Worm (Caenorhabditis elegans) whole organism, young adult: Measurements from ENCODE around the gene ZC262.4.
A peak's percentile ranks its signal among the peaks of the same experiment; 100 is the strongest.

Experiments used
- B0035.1 ChIP-seq: sonication (generic microtip); optimal IDR thresholded peaks from 2 replicates; lab custom pipeline; 2016; ENCODE audit warnings: missing genetic modification characterization, mild to moderate bottlenecking, missing compliant biosample characterization, missing genotype, missing genetic modification reagents
- B0336.3 ChIP-seq: fragments of 200-800 bp; sonication (Bioruptor generic); IDR thresholded peaks from 2 replicates; pipeline ENCODE4 v1.3.6; 2022; ENCODE audit warnings: missing genetic modification characterization, missing compliant biosample characterization
- C17E4.6 ChIP-seq: fragments of 200-800 bp; sonication (Bioruptor generic); IDR thresholded peaks from 2 replicates; pipeline ENCODE4 v1.3.6; 2022; ENCODE audit warnings: missing genetic modification reagents, missing genetic modification characterization, missing compliant biosample characterization
- F23B12.7 ChIP-seq: sonication (generic microtip); optimal IDR thresholded peaks from 2 replicates; lab custom pipeline; 2017; ENCODE audit warnings: missing genetic modification characterization, mild to moderate bottlenecking, missing compliant biosample characterization, antibody characterized with exemption, moderate library complexity; ENCODE audit not compliant: insufficient read depth
- F33H1.4 ChIP-seq: fragments of 200-800 bp; sonication (Bioruptor generic); IDR thresholded peaks from 2 replicates; pipeline ENCODE4 v1.3.6; 2022; ENCODE audit warnings: missing genetic modification reagents, missing genetic modification characterization, missing compliant biosample characterization
- F39B2.1 ChIP-seq: fragments of 200-800 bp; sonication (Bioruptor generic); IDR thresholded peaks from 2 replicates; pipeline ENCODE4 v1.3.6; 2022; ENCODE audit warnings: missing genetic modification reagents, missing genetic modification characterization, missing compliant biosample characterization
- F49E8.2 ChIP-seq: sonication (generic microtip); optimal IDR thresholded peaks from 3 replicates; lab custom pipeline; 2017; ENCODE audit warnings: missing genetic modification characterization, mild to moderate bottlenecking, missing compliant biosample characterization, antibody characterized with exemption, moderate library complexity; ENCODE audit not compliant: insufficient read depth
- F52B5.7 ChIP-seq: sonication (generic microtip); optimal IDR thresholded peaks from 2 replicates; lab custom pipeline; 2016; ENCODE audit warnings: mild to moderate bottlenecking, missing genetic modification characterization, missing compliant biosample characterization
- T07F8.4 ChIP-seq: sonication (generic microtip); optimal IDR thresholded peaks from 2 replicates; lab custom pipeline; 2016; ENCODE audit warnings: mild to moderate bottlenecking, missing genetic modification characterization, moderate library complexity, missing compliant biosample characterization
- Y56A3A.18 ChIP-seq: fragments of 200-800 bp; sonication (Bioruptor generic); IDR thresholded peaks from 2 replicates; pipeline ENCODE4 v1.3.6; 2022; ENCODE audit warnings: missing genetic modification reagents, missing genetic modification characterization, missing compliant biosample characterization
- Y95B8A.8 ChIP-seq: fragments of 200-800 bp; sonication (Bioruptor generic); IDR thresholded peaks from 2 replicates; pipeline ENCODE4 v1.3.6; 2022; ENCODE audit warnings: missing genetic modification reagents, missing genetic modification characterization, missing compliant biosample characterization
- ZK185.1 ChIP-seq: sonication (generic microtip); optimal IDR thresholded peaks from 2 replicates; lab custom pipeline; 2016; ENCODE audit warnings: mild to moderate bottlenecking, missing genetic modification characterization, missing compliant biosample characterization; ENCODE audit not compliant: poor library complexity, severe bottlenecking
- akir-1 ChIP-seq: fragments of 200-800 bp; sonication (Bioruptor generic); optimal IDR thresholded peaks from 2 replicates; lab custom pipeline; 2018; ENCODE audit warnings: mild to moderate bottlenecking, missing genetic modification characterization, moderate library complexity, missing compliant biosample characterization
- aptf-2 ChIP-seq: fragments of 200-800 bp; sonication (Bioruptor generic); conservative IDR thresholded peaks from 2 replicates; pipeline ENCODE4 v1.3.6; 2022; ENCODE audit warnings: missing genetic modification reagents, missing genetic modification characterization, missing compliant biosample characterization
- attf-3 ChIP-seq: fragments of 200-800 bp; sonication (Bioruptor generic); conservative IDR thresholded peaks from 2 replicates; pipeline ENCODE4 v1.3.6; 2022; ENCODE audit warnings: missing genetic modification reagents, missing genetic modification characterization, missing compliant biosample characterization
- attf-5 ChIP-seq: fragments of 200-800 bp; sonication (Bioruptor generic); optimal IDR thresholded peaks from 2 replicates; lab custom pipeline; 2018; ENCODE audit warnings: mild to moderate bottlenecking, missing genetic modification characterization, missing compliant biosample characterization
- attf-6 ChIP-seq: fragments of 200-800 bp; sonication (Bioruptor generic); IDR thresholded peaks from 2 replicates; pipeline ENCODE4 v1.3.6; 2022; ENCODE audit warnings: missing genetic modification reagents, missing genetic modification characterization, missing compliant biosample characterization
- cebp-2 ChIP-seq: fragments of 200-800 bp; sonication (Bioruptor generic); IDR thresholded peaks from 2 replicates; pipeline ENCODE4 v1.3.6; 2022; ENCODE audit warnings: missing genetic modification characterization, missing compliant biosample characterization
- ceh-100 ChIP-seq: fragments of 200-800 bp; sonication (Bioruptor generic); IDR thresholded peaks from 2 replicates; pipeline ENCODE4 v1.3.6; 2022; ENCODE audit warnings: missing genetic modification reagents, missing genetic modification characterization, missing compliant biosample characterization
- ceh-79 ChIP-seq: sonication (generic microtip); optimal IDR thresholded peaks from 2 replicates; lab custom pipeline; 2017; ENCODE audit warnings: mild to moderate bottlenecking, missing genetic modification characterization, missing compliant biosample characterization
- dox-1 ChIP-seq: fragments of 200-800 bp; sonication (Bioruptor generic); IDR thresholded peaks from 2 replicates; pipeline ENCODE4 v1.3.6; 2022; ENCODE audit warnings: missing genetic modification reagents, missing genetic modification characterization, missing compliant biosample characterization
- egl-18 ChIP-seq: fragments of 200-800 bp; sonication (Bioruptor generic); IDR thresholded peaks from 2 replicates; pipeline ENCODE4 v1.3.6; 2022; ENCODE audit warnings: missing genetic modification reagents, missing genetic modification characterization, missing compliant biosample characterization
- ets-4 ChIP-seq: fragments of 200-800 bp; sonication (Bioruptor generic); optimal IDR thresholded peaks from 2 replicates; lab custom pipeline; 2018; ENCODE audit warnings: mild to moderate bottlenecking, missing genetic modification characterization, missing compliant biosample characterization
- fkh-3 ChIP-seq: sonication (generic microtip); optimal IDR thresholded peaks from 2 replicates; lab custom pipeline; 2016; ENCODE audit warnings: mild to moderate bottlenecking, missing genetic modification characterization, missing compliant biosample characterization
- hlh-26 ChIP-seq: fragments of 200-800 bp; sonication (Bioruptor generic); conservative IDR thresholded peaks from 2 replicates; pipeline ENCODE4 v1.3.6; 2022; ENCODE audit warnings: missing genetic modification reagents, missing genetic modification characterization, missing compliant biosample characterization
- hmg-20 ChIP-seq: fragments of 200-800 bp; sonication (Bioruptor generic); IDR thresholded peaks from 2 replicates; pipeline ENCODE4 v1.3.6; 2022; ENCODE audit warnings: missing genetic modification reagents, missing genetic modification characterization, missing compliant biosample characterization
- hsf-1 ChIP-seq: fragments of 200-800 bp; sonication (Bioruptor generic); IDR thresholded peaks from 2 replicates; pipeline ENCODE4 v1.3.6; 2022; ENCODE audit warnings: missing genetic modification reagents, missing genetic modification characterization, missing compliant biosample characterization
- let-607 ChIP-seq, 2 experiments: fragments of 200-800 bp in 1 of 2; sonication (Bioruptor generic) in 1 of 2; sonication (generic microtip) in 1 of 2; optimal IDR thresholded peaks; 2 replicates each; lab custom pipeline; 2016 to 2018; ENCODE audit warnings: mild to moderate bottlenecking in 2 of 2, missing compliant biosample characterization in 2 of 2, missing genetic modification characterization in 2 of 2, moderate library complexity in 2 of 2, missing genotype in 1 of 2
- lir-1 ChIP-seq: fragments of 200-800 bp; sonication (Bioruptor generic); conservative IDR thresholded peaks from 2 replicates; pipeline ENCODE4 v1.3.6; 2022; ENCODE audit warnings: missing genetic modification reagents, missing genetic modification characterization, missing compliant biosample characterization
- lsy-27 ChIP-seq: sonication (generic microtip); optimal IDR thresholded peaks from 2 replicates; lab custom pipeline; 2017; ENCODE audit warnings: missing genetic modification characterization, mild to moderate bottlenecking, missing compliant biosample characterization, antibody characterized with exemption, missing genotype, borderline replicate concordance; ENCODE audit not compliant: insufficient read depth
- madf-6 ChIP-seq: fragments of 200-800 bp; sonication (Bioruptor generic); IDR thresholded peaks from 2 replicates; pipeline ENCODE4 v1.3.6; 2022; ENCODE audit warnings: missing genetic modification reagents, missing genetic modification characterization, missing compliant biosample characterization
- mcd-1 ChIP-seq: fragments of 200-800 bp; sonication (Bioruptor generic); IDR thresholded peaks from 2 replicates; pipeline ENCODE4 v1.3.6; 2022; ENCODE audit warnings: missing genetic modification reagents, missing genetic modification characterization, missing compliant biosample characterization
- mel-28 ChIP-seq: sonication (generic microtip); optimal IDR thresholded peaks from 2 replicates; lab custom pipeline; 2016; ENCODE audit warnings: borderline replicate concordance, mild to moderate bottlenecking, missing genetic modification characterization, missing compliant biosample characterization
- nfya-2 ChIP-seq: fragments of 200-800 bp; sonication (Bioruptor generic); IDR thresholded peaks from 2 replicates; pipeline ENCODE4 v1.3.6; 2022; ENCODE audit warnings: missing genetic modification reagents, missing genetic modification characterization, missing compliant biosample characterization
- nfyb-1 ChIP-seq: fragments of 200-800 bp; sonication (Bioruptor generic); IDR thresholded peaks from 2 replicates; pipeline ENCODE4 v1.3.6; 2022; ENCODE audit warnings: missing genetic modification reagents, missing genetic modification characterization, missing compliant biosample characterization
- nhr-120 ChIP-seq: fragments of 200-800 bp; sonication (Bioruptor generic); IDR thresholded peaks from 2 replicates; pipeline ENCODE4 v1.3.6; 2022; ENCODE audit warnings: missing genetic modification characterization, missing compliant biosample characterization
- nhr-90 ChIP-seq: sonication (generic microtip); optimal IDR thresholded peaks from 2 replicates; lab custom pipeline; 2016; ENCODE audit warnings: missing genotype, mild to moderate bottlenecking, missing genetic modification characterization, missing compliant biosample characterization
- rcor-1 ChIP-seq: fragments of 200-800 bp; sonication (Bioruptor generic); IDR thresholded peaks from 2 replicates; pipeline ENCODE4 v1.3.6; 2022; ENCODE audit warnings: missing genetic modification reagents, missing genetic modification characterization, missing compliant biosample characterization
- repo-1 ChIP-seq: sonication (generic microtip); optimal IDR thresholded peaks from 2 replicates; lab custom pipeline; 2017; ENCODE audit warnings: mild to moderate bottlenecking, missing genetic modification characterization, missing compliant biosample characterization
- snpc-1.1 ChIP-seq: sonication (generic microtip); optimal IDR thresholded peaks from 2 replicates; lab custom pipeline; 2017; ENCODE audit warnings: missing genetic modification characterization, mild to moderate bottlenecking, missing compliant biosample characterization, antibody characterized with exemption, moderate library complexity, missing genotype, missing genetic modification reagents; ENCODE audit not compliant: insufficient read depth
- snpc-1.3 ChIP-seq: sonication (generic microtip); optimal IDR thresholded peaks from 2 replicates; lab custom pipeline; 2017; ENCODE audit warnings: missing genetic modification characterization, mild to moderate bottlenecking, missing compliant biosample characterization, antibody characterized with exemption, moderate library complexity, missing genotype, missing genetic modification reagents; ENCODE audit not compliant: insufficient read depth
- somi-1 ChIP-seq: fragments of 200-800 bp; sonication (Bioruptor generic); optimal IDR thresholded peaks from 2 replicates; lab custom pipeline; 2018; ENCODE audit warnings: mild to moderate bottlenecking, missing genetic modification characterization, missing compliant biosample characterization
- sptf-2 ChIP-seq: fragments of 200-800 bp; sonication (Bioruptor generic); optimal IDR thresholded peaks from 2 replicates; lab custom pipeline; 2018; ENCODE audit warnings: mild to moderate bottlenecking, missing genetic modification characterization, missing compliant biosample characterization
- tbx-9 ChIP-seq: sonication (generic microtip); optimal IDR thresholded peaks from 2 replicates; lab custom pipeline; 2016; ENCODE audit warnings: borderline replicate concordance, missing genetic modification characterization, inconsistent platforms, missing compliant biosample characterization
- tlf-1 ChIP-seq: fragments of 200-800 bp; sonication (Bioruptor generic); optimal IDR thresholded peaks from 2 replicates; lab custom pipeline; 2018; ENCODE audit warnings: mild to moderate bottlenecking, missing genetic modification characterization, missing compliant biosample characterization
- unc-130 ChIP-seq: sonication (generic microtip); optimal IDR thresholded peaks from 2 replicates; lab custom pipeline; 2016; ENCODE audit warnings: missing genetic modification reagents, missing genetic modification characterization, missing compliant biosample characterization
- xnd-1 ChIP-seq: sonication (generic microtip); optimal IDR thresholded peaks from 2 replicates; lab custom pipeline; 2016; ENCODE audit warnings: missing genotype, missing genetic modification reagents, missing genetic modification characterization, missing compliant biosample characterization

Gene ZC262.4

DNA sequence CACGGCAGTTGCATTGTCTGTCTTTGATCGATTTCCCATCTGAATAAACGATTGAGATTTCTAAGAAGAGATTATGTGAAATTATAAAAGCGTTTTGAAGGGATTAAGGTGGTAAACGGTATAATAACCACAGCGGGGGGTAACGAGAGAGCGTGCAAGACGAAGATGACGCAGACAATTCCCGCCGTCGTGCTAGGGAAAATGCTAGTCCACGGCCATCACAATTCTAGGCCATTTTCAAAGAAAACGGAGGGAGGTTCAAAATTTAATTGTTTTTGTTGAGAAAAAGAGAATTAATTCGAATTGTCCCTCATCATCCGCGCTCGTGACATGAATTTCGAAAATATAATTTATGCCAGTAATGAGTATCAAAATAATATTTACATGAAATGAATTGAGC lies 15.2 kb downstream of the ZC262.4 start, which contains the start of gene F10E9.11 (continued):
- TF ChIP-seq F39B2.1 (GFP tag; lab: Robert Waterston, UW), result no peak
- TF ChIP-seq T07F8.4, result no peak
- TF ChIP-seq C17E4.6, result 0 out of 2 replicates have a peak, but pooled peaks have one; percentile 37
- TF ChIP-seq let-607 (tag; optimal IDR thresholded peaks at IDR 0.05; lab: Kevin White, UChicago), result peak in 1 of 2 experiments; percentile 33
- peak; percentile 73 for TF ChIP-seq attf-3 (GFP tag; lab: Robert Waterston, UW)
- TF ChIP-seq tbx-9 (tag; lab: Kevin White, UChicago), result no peak
- no peak for TF ChIP-seq B0336.3 (GFP tag; lab: Robert Waterston, UW)
- TF ChIP-seq F23B12.7, result peak; percentile 39
- TF ChIP-seq egl-18, result no peak
- no peak for TF ChIP-seq Y56A3A.18 (GFP tag; lab: Robert Waterston, UW)
- no peak for TF ChIP-seq B0035.1 (tag; lab: Kevin White, UChicago)
- TF ChIP-seq fkh-3 (tag; lab: Kevin White, UChicago), result no peak
- no peak for TF ChIP-seq mel-28 (tag; lab: Kevin White, UChicago)
- TF ChIP-seq ceh-100 (GFP tag; lab: Robert Waterston, UW), result peak; percentile 56; the same call in 1 of the 2 replicates
- no peak for TF ChIP-seq nhr-120 (GFP tag; lab: Robert Waterston, UW)
- no peak for TF ChIP-seq attf-6 (GFP tag; lab: Robert Waterston, UW)
- 0 out of 2 replicates have a peak, but pooled peaks have one; percentile 5 for TF ChIP-seq hsf-1 (GFP tag; lab: Robert Waterston, UW)
- peak; percentile 13 for TF ChIP-seq F49E8.2
- TF ChIP-seq hmg-20, result peak; percentile 44; the same call in 1 of the 2 replicates
- TF ChIP-seq repo-1 (tag; lab: Kevin White, UChicago), result no peak
- no peak for TF ChIP-seq nhr-90 (tag; lab: Kevin White, UChicago)
- TF ChIP-seq ZK185.1, result peak; percentile 88
- TF ChIP-seq lir-1, result peak; percentile 82
- TF ChIP-seq attf-5, result peak; percentile 67
- peak; percentile 71 for TF ChIP-seq F33H1.4 (GFP tag; lab: Robert Waterston, UW)
- no peak for TF ChIP-seq lsy-27 (tag; lab: Kevin White, UChicago)
- no peak for TF ChIP-seq sptf-2 (GFP tag; lab: Kevin White, UChicago)
- peak; percentile 92 for TF ChIP-seq dox-1 (GFP tag; lab: Robert Waterston, UW)
- TF ChIP-seq tlf-1 (GFP tag; lab: Kevin White, UChicago), result peak; percentile 28
- no peak for TF ChIP-seq ceh-79 (tag; lab: Kevin White, UChicago)
- peak; percentile 45 for TF ChIP-seq snpc-1.1
- peak; percentile 84 for TF ChIP-seq madf-6 (GFP tag; lab: Robert Waterston, UW)
- peak; percentile 71 for TF ChIP-seq mcd-1 (GFP tag; lab: Robert Waterston, UW)
- peak; percentile 75 for TF ChIP-seq akir-1
- no peak for TF ChIP-seq somi-1
- TF ChIP-seq ets-4 (GFP tag; lab: Kevin White, UChicago), result no peak
- TF ChIP-seq unc-130, result peak; percentile 89
- peak; percentile 58; the same call in 1 of the 2 replicates for TF ChIP-seq Y95B8A.8 (GFP tag; lab: Robert Waterston, UW)
- TF ChIP-seq cebp-2 (GFP tag; lab: Robert Waterston, UW), result no peak
- TF ChIP-seq xnd-1 (tag; lab: Kevin White, UChicago), result peak; percentile 32
- peak; percentile 43 for TF ChIP-seq snpc-1.3 (tag; lab: Kevin White, UChicago)
- no peak for TF ChIP-seq hlh-26 (GFP tag; lab: Robert Waterston, UW)
- no peak for TF ChIP-seq nfya-2 (GFP tag; lab: Robert Waterston, UW)
- no peak for TF ChIP-seq F52B5.7 (tag; lab: Kevin White, UChicago)
- 0 out of 2 replicates have a peak, but pooled peaks have one; percentile 37 for TF ChIP-seq aptf-2 (GFP tag; lab: Robert Waterston, UW)
- TF ChIP-seq nfyb-1, result peak; percentile 64
- peak; percentile 82 for TF ChIP-seq rcor-1 (GFP tag; lab: Robert Waterston, UW)
